Fruit fly (Drosophila melanogaster) whole organism, embryonic: ENCODE measurements around the gene CG13601.

Source experiments
- Antp ChIP-seq: fragments of 200-800 bp; sonication (Bioruptor generic); optimal IDR thresholded peaks from 3 replicates; lab custom pipeline; 2016; ENCODE audit warnings: missing biosample characterization, missing genetic modification characterization
- Atf3 ChIP-seq: fragments of 200-800 bp; sonication (Bioruptor generic); optimal IDR thresholded peaks from 3 replicates; lab custom pipeline; 2016; ENCODE audit warnings: missing biosample characterization, missing genetic modification characterization
- CG10209 ChIP-seq: fragments of 200-800 bp; sonication (Bioruptor generic); optimal IDR thresholded peaks from 3 replicates; lab custom pipeline; 2017; ENCODE audit warnings: missing biosample characterization, mild to moderate bottlenecking, missing genetic modification characterization, missing genetic modification reagents
- CG10267 ChIP-seq: fragments of 200-800 bp; sonication (Bioruptor generic); optimal IDR thresholded peaks from 2 replicates; lab custom pipeline; 2018; ENCODE audit warnings: missing biosample characterization, mild to moderate bottlenecking, missing genetic modification characterization, moderate library complexity
- CG10543 ChIP-seq: fragments of 200-800 bp; sonication (Bioruptor generic); optimal IDR thresholded peaks from 3 replicates; lab custom pipeline; 2017; ENCODE audit warnings: missing biosample characterization, mild to moderate bottlenecking, missing genetic modification characterization, moderate library complexity
- CG11456 ChIP-seq: fragments of 200-800 bp; sonication (Bioruptor generic); IDR thresholded peaks from 3 replicates; pipeline ENCODE4 v1.3.6; 2022; ENCODE audit warnings: missing biosample characterization, missing genetic modification characterization
- CG11504 ChIP-seq: fragments of 200-800 bp; sonication (Bioruptor generic); optimal IDR thresholded peaks from 3 replicates; lab custom pipeline; 2019; ENCODE audit warnings: missing biosample characterization, mild to moderate bottlenecking, missing genetic modification characterization, moderate library complexity
- CG11560 ChIP-seq: fragments of 200-800 bp; sonication (Bioruptor generic); IDR thresholded peaks from 3 replicates; pipeline ENCODE4 v1.3.6; 2022; ENCODE audit warnings: missing biosample characterization, missing genetic modification characterization
- CG13424 ChIP-seq: fragments of 200-800 bp; sonication (Bioruptor generic); optimal IDR thresholded peaks from 2 replicates; lab custom pipeline; 2019; ENCODE audit warnings: missing biosample characterization, mild to moderate bottlenecking, missing genetic modification characterization, moderate library complexity
- CG13775 ChIP-seq: fragments of 200-800 bp; sonication (Bioruptor generic); optimal IDR thresholded peaks from 3 replicates; lab custom pipeline; 2017; ENCODE audit warnings: missing biosample characterization, mild to moderate bottlenecking, missing genetic modification characterization
- CG13894 ChIP-seq: fragments of 200-800 bp; sonication (Bioruptor generic); optimal IDR thresholded peaks from 3 replicates; lab custom pipeline; 2018; ENCODE audit warnings: missing biosample characterization, mild to moderate bottlenecking, missing genetic modification characterization, moderate library complexity
- CG15514 ChIP-seq: fragments of 200-800 bp; sonication (Bioruptor generic); optimal IDR thresholded peaks from 3 replicates; lab custom pipeline; 2017; ENCODE audit warnings: missing biosample characterization, missing genetic modification characterization, mild to moderate bottlenecking, moderate library complexity, missing genetic modification reagents
- CG17328 ChIP-seq: fragments of 200-800 bp; sonication (Bioruptor generic); IDR thresholded peaks from 2 replicates; pipeline ENCODE4 v1.3.6; 2022; ENCODE audit warnings: missing biosample characterization, missing genetic modification characterization
- CG18262 ChIP-seq: fragments of 200-800 bp; optimal IDR thresholded peaks from 3 replicates; lab custom pipeline; 2019; ENCODE audit warnings: missing biosample characterization, mild to moderate bottlenecking, missing genetic modification characterization, moderate library complexity
- CG2678 ChIP-seq: fragments of 200-800 bp; sonication (Bioruptor generic); optimal IDR thresholded peaks from 3 replicates; lab custom pipeline; 2019; ENCODE audit warnings: missing biosample characterization, mild to moderate bottlenecking, missing genetic modification characterization, moderate library complexity
- CG2712 ChIP-seq: fragments of 200-800 bp; optimal IDR thresholded peaks from 3 replicates; lab custom pipeline; 2019; ENCODE audit warnings: missing biosample characterization, mild to moderate bottlenecking, missing genetic modification characterization, moderate library complexity
- CG30403 ChIP-seq: fragments of 200-800 bp; sonication (Bioruptor generic); optimal IDR thresholded peaks from 3 replicates; lab custom pipeline; 2016; ENCODE audit warnings: missing biosample characterization, missing genetic modification characterization
- CG4424 ChIP-seq: fragments of 200-800 bp; sonication (Bioruptor generic); optimal IDR thresholded peaks from 3 replicates; lab custom pipeline; 2016; ENCODE audit warnings: missing biosample characterization, missing genetic modification characterization
- CG4617 ChIP-seq: fragments of 200-800 bp; sonication (Bioruptor generic); optimal IDR thresholded peaks from 3 replicates; lab custom pipeline; 2016; ENCODE audit warnings: missing biosample characterization, missing genetic modification characterization, borderline replicate concordance
- CG6254 ChIP-seq: fragments of 200-800 bp; sonication (Bioruptor generic); optimal IDR thresholded peaks from 3 replicates; lab custom pipeline; 2017; ENCODE audit warnings: mild to moderate bottlenecking, missing biosample characterization, missing genetic modification reagents, missing genetic modification characterization
- CG7271 ChIP-seq: fragments of 200-800 bp; sonication (Bioruptor generic); optimal IDR thresholded peaks from 2 replicates; lab custom pipeline; 2018; ENCODE audit warnings: missing biosample characterization, mild to moderate bottlenecking, missing genetic modification characterization, moderate library complexity
- CG7839 ChIP-seq: fragments of 200-800 bp; sonication (Bioruptor generic); optimal IDR thresholded peaks from 3 replicates; lab custom pipeline; 2018; ENCODE audit warnings: missing biosample characterization, mild to moderate bottlenecking, missing genetic modification characterization, moderate library complexity
- Camta ChIP-seq: fragments of 200-800 bp; sonication (Bioruptor generic); optimal IDR thresholded peaks from 2 replicates; lab custom pipeline; 2016; ENCODE audit warnings: missing biosample characterization, missing genetic modification characterization
- CrebB ChIP-seq: fragments of 200-800 bp; sonication (Bioruptor generic); optimal IDR thresholded peaks from 3 replicates; lab custom pipeline; 2018; ENCODE audit warnings: missing biosample characterization, mild to moderate bottlenecking, missing genetic modification characterization
- Doc2 ChIP-seq: fragments of 200-800 bp; sonication (Bioruptor generic); IDR thresholded peaks from 2 replicates; pipeline ENCODE4 v1.3.6; 2022; ENCODE audit warnings: missing biosample characterization, missing genetic modification characterization
- Drgx ChIP-seq: fragments of 200-800 bp; sonication (Bioruptor generic); IDR thresholded peaks from 2 replicates; pipeline ENCODE4 v1.3.6; 2022; ENCODE audit warnings: missing biosample characterization, missing genetic modification characterization
- Ets65A ChIP-seq: fragments of 200-800 bp; sonication (Bioruptor generic); peaks from one replicate; lab custom pipeline; 2016; ENCODE audit warnings: missing biosample characterization, missing genetic modification characterization
- Ets97D ChIP-seq: fragments of 200-800 bp; sonication (Bioruptor generic); optimal IDR thresholded peaks from 3 replicates; lab custom pipeline; 2016; ENCODE audit warnings: missing biosample characterization, missing genetic modification characterization
- Fer2 ChIP-seq: fragments of 200-800 bp; sonication (Bioruptor generic); optimal IDR thresholded peaks from 2 replicates; lab custom pipeline; 2018; ENCODE audit warnings: missing biosample characterization, mild to moderate bottlenecking, missing genetic modification characterization, moderate library complexity
- Ptx1 ChIP-seq: fragments of 200-800 bp; sonication (Bioruptor generic); IDR thresholded peaks from 2 replicates; pipeline ENCODE4 v1.3.6; 2022; ENCODE audit warnings: missing biosample characterization, missing genetic modification characterization
- Rx ChIP-seq: fragments of 200-800 bp; sonication (Bioruptor generic); IDR thresholded peaks from 2 replicates; pipeline ENCODE4 v1.3.6; 2022; ENCODE audit warnings: missing biosample characterization, missing genetic modification characterization
- Xrp1 ChIP-seq: fragments of 200-800 bp; sonication (Bioruptor generic); IDR thresholded peaks from 2 replicates; pipeline ENCODE4 v1.3.6; 2022; ENCODE audit warnings: missing biosample characterization, missing genetic modification characterization
- ac ChIP-seq: fragments of 200-800 bp; sonication (Bioruptor generic); optimal IDR thresholded peaks from 3 replicates; lab custom pipeline; 2017; ENCODE audit warnings: missing biosample characterization, mild to moderate bottlenecking, missing genetic modification characterization
- ash1 ChIP-seq: fragments of 200-800 bp; sonication (Bioruptor generic); optimal IDR thresholded peaks from 2 replicates; lab custom pipeline; 2018; ENCODE audit warnings: missing biosample characterization, mild to moderate bottlenecking, missing genetic modification characterization
- az2 ChIP-seq: fragments of 200-800 bp; sonication (Bioruptor generic); optimal IDR thresholded peaks from 3 replicates; lab custom pipeline; 2016; ENCODE audit warnings: missing biosample characterization, missing genetic modification characterization
- bsh ChIP-seq, 2 experiments: fragments of 200-800 bp; sonication (Bioruptor generic); optimal IDR thresholded peaks; 2 replicates each; lab custom pipeline; 2017 to 2018; ENCODE audit warnings: mild to moderate bottlenecking in 2 of 2, missing biosample characterization in 2 of 2, missing genetic modification characterization in 2 of 2, moderate library complexity in 1 of 2
- gem ChIP-seq: fragments of 200-800 bp; sonication (Bioruptor generic); optimal IDR thresholded peaks from 2 replicates; lab custom pipeline; 2019; ENCODE audit warnings: missing biosample characterization, mild to moderate bottlenecking, missing genetic modification characterization, moderate library complexity
- gfzf ChIP-seq: fragments of 200-800 bp; sonication (Bioruptor generic); optimal IDR thresholded peaks from 2 replicates; lab custom pipeline; 2016; ENCODE audit warnings: missing biosample characterization, mild to moderate bottlenecking, missing genetic modification characterization, moderate library complexity
- ind ChIP-seq: fragments of 200-800 bp; sonication (Bioruptor generic); optimal IDR thresholded peaks from 3 replicates; lab custom pipeline; 2016; ENCODE audit warnings: missing biosample characterization, missing genetic modification characterization
- insv ChIP-seq, 2 experiments: fragments of 200-800 bp; sonication (Bioruptor generic); optimal IDR thresholded peaks; 3 replicates each; lab custom pipeline; 2016 to 2018; ENCODE audit warnings: missing biosample characterization in 2 of 2, missing genetic modification characterization in 2 of 2
- klu ChIP-seq: fragments of 200-800 bp; sonication (Bioruptor generic); IDR thresholded peaks from 2 replicates; pipeline ENCODE4 v1.3.6; 2022; ENCODE audit warnings: missing biosample characterization, missing genetic modification characterization
- lbe ChIP-seq: fragments of 200-800 bp; sonication (Bioruptor generic); optimal IDR thresholded peaks from 2 replicates; lab custom pipeline; 2016; ENCODE audit warnings: missing biosample characterization, mild to moderate bottlenecking, missing genetic modification characterization
- nerfin-2 ChIP-seq: fragments of 200-800 bp; sonication (Bioruptor generic); IDR thresholded peaks from 2 replicates; pipeline ENCODE4 v1.3.6; 2022; ENCODE audit warnings: missing biosample characterization, missing genetic modification characterization; ENCODE audit not compliant: partially characterized antibody
- nmo ChIP-seq: fragments of 200-800 bp; sonication (Bioruptor generic); optimal IDR thresholded peaks from 2 replicates; lab custom pipeline; 2018; ENCODE audit warnings: missing biosample characterization, mild to moderate bottlenecking, missing genetic modification characterization, moderate library complexity
- nom ChIP-seq: fragments of 200-800 bp; sonication (Bioruptor generic); optimal IDR thresholded peaks from 2 replicates; lab custom pipeline; 2017; ENCODE audit warnings: missing biosample characterization, missing genetic modification characterization, mild to moderate bottlenecking, moderate library complexity, missing genetic modification reagents
- sisA ChIP-seq: fragments of 200-800 bp; sonication (Bioruptor generic); IDR thresholded peaks from 2 replicates; pipeline ENCODE4 v1.3.6; 2022; ENCODE audit warnings: missing biosample characterization, missing genetic modification characterization
- tap ChIP-seq: fragments of 200-800 bp; optimal IDR thresholded peaks from 3 replicates; lab custom pipeline; 2019; ENCODE audit warnings: missing biosample characterization, mild to moderate bottlenecking, missing genetic modification characterization, moderate library complexity
- unpg ChIP-seq: fragments of 200-800 bp; sonication (Bioruptor generic); optimal IDR thresholded peaks from 3 replicates; lab custom pipeline; 2018; ENCODE audit warnings: missing biosample characterization, mild to moderate bottlenecking, missing genetic modification characterization, moderate library complexity
- vnd ChIP-seq: fragments of 200-800 bp; sonication (Bioruptor generic); IDR thresholded peaks from 3 replicates; pipeline ENCODE4 v1.3.6; 2022; ENCODE audit warnings: missing biosample characterization, missing genetic modification characterization; ENCODE audit not compliant: partially characterized antibody
- zfh2 ChIP-seq: fragments of 200-800 bp; sonication (Bioruptor generic); optimal IDR thresholded peaks from 2 replicates; lab custom pipeline; 2016; ENCODE audit warnings: missing biosample characterization, missing genetic modification characterization

CG13601 gene

dm6 chr3R:23915967-23916366 lies 11.5 kb downstream of the CG13601 start (continued):
- TF ChIP-seq ash1 (GFP tag; lab: Kevin White, UChicago) (no peak), tap (no peak), insv (GFP tag; optimal IDR thresholded peaks at IDR 0.05; lab: Kevin White, UChicago) (no peak), gem (tag; lab: Kevin White, UChicago) (peak; percentile 25), ind (peak; percentile 1), Camta (no peak), zfh2 (GFP tag; lab: Kevin White, UChicago) (no peak), CG2712 (peak; percentile 7), unpg (GFP tag; lab: Kevin White, UChicago) (peak; percentile 3), CG11456 (no peak), CG13894 (tag; lab: Kevin White, UChicago) (no peak), klu (GFP tag; lab: Robert Waterston, UW) (no peak), CG13424 (tag; lab: Kevin White, UChicago) (no peak), az2 (GFP tag; lab: Kevin White, UChicago) (peak; percentile 1), ac (GFP tag; lab: Kevin White, UChicago) (no peak), CG30403 (peak; percentile 7), nom (peak; percentile 62), nerfin-2 (GFP tag; lab: Robert Waterston, UW) (no peak), CG15514 (GFP tag; lab: Kevin White, UChicago) (no peak), gfzf (GFP tag; lab: Kevin White, UChicago) (no peak), CG17328 (no peak), Atf3 (no peak), Doc2 (GFP tag; lab: Robert Waterston, UW) (no peak), Fer2 (tag; lab: Kevin White, UChicago) (no peak), CG6254 (GFP tag; lab: Kevin White, UChicago) (peak; percentile 2), vnd (GFP tag; lab: Robert Waterston, UW) (no peak), CG10209 (GFP tag; lab: Kevin White, UChicago) (no peak), Ets65A (peak; percentile 53), CG11504 (peak; percentile 23), CG11560 (tag; lab: Robert Waterston, UW) (no peak), Ptx1 (GFP tag; lab: Robert Waterston, UW) (0 out of 2 replicates have a peak, but pooled peaks have one; percentile 24), CrebB (tag; lab: Kevin White, UChicago) (no peak), CG2678 (tag; lab: Kevin White, UChicago) (peak; percentile 5), CG7271 (tag; lab: Kevin White, UChicago) (no peak), CG10543 (GFP tag; lab: Kevin White, UChicago) (no peak), Xrp1 (GFP tag; lab: Robert Waterston, UW) (0 out of 2 replicates have a peak, but pooled peaks have one; percentile 13), CG10267 (no peak), CG18262 (tag; lab: Kevin White, UChicago) (peak; percentile 5), sisA (GFP tag; lab: Robert Waterston, UW) (0 out of 2 replicates have a peak, but pooled peaks have one; percentile 23), Ets97D (no peak), Rx (no peak), bsh (GFP tag; optimal IDR thresholded peaks at IDR 0.05; lab: Kevin White, UChicago) (peak; percentile 27 to 74), Drgx (GFP tag; lab: Robert Waterston, UW) (peak; percentile 57), CG4424 (GFP tag; lab: Kevin White, UChicago) (no peak), CG7839 (tag; lab: Kevin White, UChicago) (peak; percentile 0), nmo (GFP tag; lab: Kevin White, UChicago) (peak; percentile 3), Antp (no peak), lbe (peak; percentile 33), CG4617 (GFP tag; lab: Kevin White, UChicago) (no peak), CG13775 (GFP tag; lab: Kevin White, UChicago) (no peak)
